Worm (Caenorhabditis elegans) whole organism, mixed stage, embryonic: Measurements from ENCODE around the gene scd-2.

ENCODE experiments used
- M03D4.4 ChIP-seq: sonication (generic microtip); optimal IDR thresholded peaks from 2 replicates; lab custom pipeline; 2017; ENCODE audit warnings: mild to moderate bottlenecking, missing genetic modification characterization, missing compliant biosample characterization
- ceh-83 ChIP-seq: fragments of 200-800 bp; sonication (Bioruptor generic); optimal IDR thresholded peaks from 2 replicates; lab custom pipeline; 2018; ENCODE audit warnings: mild to moderate bottlenecking, missing genetic modification characterization, missing compliant biosample characterization
- ces-1 ChIP-seq: fragments of 150-350 bp; optimal IDR thresholded peaks from 2 replicates; lab custom pipeline; 2014; ENCODE audit warnings: missing biosample characterization, missing genetic modification reagents, missing genetic modification characterization
- elt-3 ChIP-seq: fragments of 150-350 bp; optimal IDR thresholded peaks from 2 replicates; lab custom pipeline; 2014; ENCODE audit warnings: missing biosample characterization, missing genetic modification characterization
- lin-13 ChIP-seq: fragments of 150-350 bp; optimal IDR thresholded peaks from 2 replicates; lab custom pipeline; 2014; ENCODE audit warnings: missing biosample characterization, missing genetic modification characterization
- mep-1 ChIP-seq: fragments of 150-350 bp; optimal IDR thresholded peaks from 2 replicates; lab custom pipeline; 2017; ENCODE audit warnings: missing biosample characterization, missing genetic modification reagents, missing genetic modification characterization, inconsistent platforms
- nhr-12 ChIP-seq: fragments of 150-350 bp; optimal IDR thresholded peaks from 2 replicates; lab custom pipeline; 2014; ENCODE audit warnings: missing biosample characterization, missing genetic modification characterization
- nhr-237 ChIP-seq: fragments of 150-350 bp; optimal IDR thresholded peaks from 2 replicates; lab custom pipeline; 2014; ENCODE audit warnings: missing biosample characterization, missing genetic modification characterization
- nhr-76 ChIP-seq: sonication (generic microtip); optimal IDR thresholded peaks from 2 replicates; lab custom pipeline; 2017; ENCODE audit warnings: missing biosample characterization, missing genetic modification characterization
- sem-2 ChIP-seq: fragments of 200-800 bp; sonication (Bioruptor generic); optimal IDR thresholded peaks from 2 replicates; lab custom pipeline; 2018; ENCODE audit warnings: mild to moderate bottlenecking, missing genetic modification characterization, missing compliant biosample characterization
- snpc-4 ChIP-seq: fragments of 150-350 bp; optimal IDR thresholded peaks from 2 replicates; lab custom pipeline; 2014; ENCODE audit warnings: missing biosample characterization, missing genetic modification characterization
- tbx-8 ChIP-seq: fragments of 200-800 bp; sonication (Bioruptor generic); optimal IDR thresholded peaks from 2 replicates; lab custom pipeline; 2018; ENCODE audit warnings: mild to moderate bottlenecking, missing genetic modification characterization, moderate library complexity, missing compliant biosample characterization
- unc-62 ChIP-seq: fragments of 150-350 bp; optimal IDR thresholded peaks from 2 replicates; lab custom pipeline; 2014; ENCODE audit warnings: missing biosample characterization, missing genetic modification reagents, missing genetic modification characterization

DNA sequence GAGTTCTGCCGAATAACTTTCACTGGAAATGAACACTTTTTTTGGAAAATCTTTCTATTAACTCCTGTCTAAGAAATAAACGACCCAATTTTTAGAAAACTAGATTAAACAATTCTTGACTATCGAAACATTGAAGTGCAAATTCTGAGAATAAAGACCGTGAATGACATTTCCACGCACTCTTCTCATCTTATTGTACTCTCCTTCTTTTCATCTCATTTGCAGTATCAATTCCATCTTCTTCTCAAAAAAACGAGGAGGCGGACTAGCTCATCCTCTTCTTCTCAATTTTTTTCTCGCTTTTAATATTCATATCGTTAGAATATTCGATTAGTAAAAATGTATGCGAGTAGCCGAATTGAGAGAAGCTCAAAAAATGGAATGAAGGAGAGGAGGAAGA is 28.6 kb downstream of the scd-2 start:
- TF ChIP-seq snpc-4 (no peak), M03D4.4 (tag; lab: Kevin White, UChicago) (no peak), nhr-76 (no peak), lin-13 (tag; lab: Kevin White, UChicago) (no peak), mep-1 (tag; lab: Kevin White, UChicago) (no peak), ces-1 (peak; percentile 25), sem-2 (GFP tag; lab: Kevin White, UChicago) (no peak), unc-62 (GFP tag; lab: Kevin White, UChicago) (no peak), nhr-237 (tag; lab: Kevin White, UChicago) (no peak), nhr-12 (tag; lab: Kevin White, UChicago) (no peak), elt-3 (no peak), ceh-83 (no peak), tbx-8 (no peak)
